Worm (Caenorhabditis elegans): ENCODE data around the gene lon-8.

DNA sequence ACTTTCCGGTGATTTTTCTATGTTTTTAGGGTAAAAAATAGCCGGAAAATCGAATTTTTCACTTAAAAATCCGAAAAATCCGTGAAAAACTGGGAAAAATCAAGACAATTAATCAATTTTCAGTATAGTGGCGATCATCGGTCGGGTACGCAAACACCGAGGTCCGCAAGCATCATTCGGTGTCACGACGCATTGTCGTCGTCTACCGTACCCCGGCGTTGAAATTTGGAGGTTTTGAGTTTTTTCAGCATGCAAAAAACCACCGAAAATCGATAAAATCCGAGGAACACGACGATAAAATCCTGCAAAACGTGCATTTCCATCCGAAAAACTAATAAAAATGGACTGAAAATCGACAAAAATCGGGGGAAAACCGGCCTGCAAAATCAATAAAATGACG, 19.4 kb downstream of the lon-8 start:
- TF ChIP-seq nhr-237 (tag; optimal IDR thresholded peaks at IDR 0.05) (no peak), ceh-82 (tag; optimal IDR thresholded peaks at IDR 0.05) (no peak)

Measured in whole organism, L2 larva.